Fruit fly (Drosophila melanogaster) whole organism, adult: ENCODE data around the gene soti.

Experiments
- CG11617 ChIP-seq: fragments of 200-800 bp; sonication (Bioruptor generic); optimal IDR thresholded peaks from 2 replicates; lab custom pipeline; 2017; ENCODE audit warnings: mild to moderate bottlenecking, missing biosample characterization, missing genetic modification reagents, missing genetic modification characterization
- CG14711 ChIP-seq: fragments of 200-800 bp; sonication (Bioruptor generic); optimal IDR thresholded peaks from 2 replicates; lab custom pipeline; 2018; ENCODE audit warnings: missing biosample characterization, mild to moderate bottlenecking, missing genetic modification characterization, moderate library complexity
- CG7045 ChIP-seq: fragments of 200-800 bp; sonication (Bioruptor generic); optimal IDR thresholded peaks from 2 replicates; lab custom pipeline; 2017; ENCODE audit warnings: missing biosample characterization, mild to moderate bottlenecking, missing genetic modification characterization
- Crg-1 ChIP-seq: fragments of 200-800 bp; sonication (Bioruptor generic); optimal IDR thresholded peaks from 2 replicates; lab custom pipeline; 2016; ENCODE audit warnings: missing biosample characterization, missing genetic modification characterization
- Mnt ChIP-seq: fragments of 200-800 bp; sonication (Bioruptor generic); optimal IDR thresholded peaks from 2 replicates; lab custom pipeline; 2016; ENCODE audit warnings: missing biosample characterization, mild to moderate bottlenecking, missing genetic modification characterization
- bab1 ChIP-seq: fragments of 200-800 bp; sonication (Bioruptor generic); optimal IDR thresholded peaks from 3 replicates; lab custom pipeline; 2019; ENCODE audit warnings: missing biosample characterization, mild to moderate bottlenecking, missing genetic modification characterization, moderate library complexity
- cic ChIP-seq: fragments of 200-800 bp; sonication (Bioruptor generic); optimal IDR thresholded peaks from 2 replicates; lab custom pipeline; 2017; ENCODE audit warnings: missing biosample characterization, mild to moderate bottlenecking, missing genetic modification characterization, moderate library complexity
- cnc ChIP-seq, 2 experiments: fragments of >200 bp; optimal IDR thresholded peaks; 2 replicates each; lab custom pipeline; 2017
- kay ChIP-seq: fragments of 200-800 bp; sonication (Bioruptor generic); peaks from one replicate; lab custom pipeline; 2016; ENCODE audit warnings: missing biosample characterization, missing genetic modification characterization, borderline replicate concordance
- tj ChIP-seq: fragments of 200-800 bp; sonication (Bioruptor generic); optimal IDR thresholded peaks from 3 replicates; lab custom pipeline; 2017; ENCODE audit warnings: missing biosample characterization, mild to moderate bottlenecking, missing genetic modification characterization, moderate library complexity
- toe ChIP-seq: fragments of 200-800 bp; sonication (Bioruptor generic); optimal IDR thresholded peaks from 2 replicates; lab custom pipeline; 2016; ENCODE audit warnings: missing biosample characterization, missing genetic modification characterization

DNA sequence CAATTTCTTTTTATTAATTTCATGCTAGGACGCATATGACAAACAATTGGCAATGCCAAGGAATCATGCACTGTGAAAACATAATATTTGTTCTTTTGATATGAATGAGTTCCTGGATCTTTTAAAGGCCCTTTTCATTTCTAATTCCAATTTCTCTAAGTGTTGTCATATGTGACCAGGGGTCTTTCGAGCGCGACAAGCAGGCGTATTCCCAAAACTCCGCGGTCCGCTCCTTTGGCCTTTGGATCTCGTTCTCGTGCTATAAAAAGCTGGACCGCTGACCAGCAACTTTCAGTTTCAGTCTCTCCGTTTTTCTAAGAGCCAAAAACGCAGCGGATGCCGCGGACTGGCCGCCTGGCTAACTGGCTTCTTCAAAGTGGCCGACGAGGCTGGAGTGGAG lies 36.8 kb upstream of the soti start, which contains the start of gene natalisin:
- TF ChIP-seq tj (GFP tag; lab: Kevin White, UChicago) (no peak), toe (GFP tag; lab: Kevin White, UChicago) (no peak), CG7045 (no peak), cic (GFP tag; lab: Kevin White, UChicago) (no peak), CG14711 (no peak), Mnt (GFP tag; lab: Kevin White, UChicago) (no peak), CG11617 (GFP tag; lab: Kevin White, UChicago) (no peak), Crg-1 (GFP tag; lab: Kevin White, UChicago) (no peak), kay (no peak), cnc (optimal IDR thresholded peaks at IDR 0.05; lab: Kevin White, UChicago) (no peak), bab1 (GFP tag; lab: Kevin White, UChicago) (no peak)
